Fruit fly (Drosophila melanogaster): ENCODE results near the gene CG7653.

Gene CG7653

DNA sequence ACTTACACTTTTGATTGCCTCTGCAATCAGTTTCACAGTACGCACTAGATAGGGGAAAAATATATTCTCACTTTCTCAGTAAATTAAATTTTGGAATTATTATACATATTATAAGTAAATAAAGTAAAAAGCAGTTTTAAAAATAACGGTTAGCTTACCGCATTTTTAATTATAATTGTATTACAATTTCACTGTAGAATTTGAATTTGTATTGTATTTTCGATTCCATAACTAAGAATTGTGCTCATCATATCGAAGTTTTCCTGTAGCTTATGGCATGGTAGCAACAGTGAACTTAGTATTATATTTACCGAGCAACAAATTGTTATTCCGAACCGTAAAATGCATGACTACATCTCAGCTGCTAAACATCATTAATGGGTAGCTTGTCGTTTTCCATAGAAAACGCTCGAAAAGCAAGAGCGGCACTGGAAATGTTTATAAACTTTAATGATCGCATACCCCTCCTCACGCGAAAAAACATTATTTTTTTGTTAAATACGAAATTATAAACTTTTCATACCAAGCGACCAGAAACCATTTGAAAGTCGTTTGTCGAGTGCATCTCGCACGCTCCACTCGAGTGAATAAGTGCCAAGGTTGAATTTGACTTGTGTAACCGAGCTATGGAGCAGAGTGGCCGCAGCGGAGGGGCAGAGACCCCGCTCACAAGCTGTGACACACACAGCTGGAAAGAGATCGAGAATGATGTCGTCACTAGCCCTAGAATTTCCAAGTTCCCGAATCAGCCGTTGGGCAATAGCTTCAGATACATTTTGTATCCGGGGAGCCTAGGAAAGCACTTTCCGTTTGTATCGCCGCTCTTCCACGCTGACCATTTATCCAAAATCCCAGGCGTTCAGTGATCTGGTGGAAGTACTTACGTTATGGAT, 32.3 kb upstream of the CG7653 start:
- TF ChIP-seq Dfd (GFP tag; optimal IDR thresholded peaks at IDR 0.05) (peak; percentile 39), Jra (GFP tag; optimal IDR thresholded peaks at IDR 0.05) (no peak), Rel (GFP tag; optimal IDR thresholded peaks at IDR 0.05) (peak; percentile 43), Rel (tag; optimal IDR thresholded peaks at IDR 0.05) (no peak), woc (GFP tag; optimal IDR thresholded peaks at IDR 0.05) (peak; percentile 39), GATAd (GFP tag; optimal IDR thresholded peaks at IDR 0.05) (no peak), Myc (optimal IDR thresholded peaks at IDR 0.05) (no peak), Sp1 (GFP tag; optimal IDR thresholded peaks at IDR 0.05) (peak; percentile 90), tai (GFP tag; optimal IDR thresholded peaks at IDR 0.05) (peak; percentile 53), OdsH (GFP tag; optimal IDR thresholded peaks at IDR 0.05) (peak; percentile 95), ey (GFP tag; optimal IDR thresholded peaks at IDR 0.05) (peak; percentile 79), dsf (GFP tag; optimal IDR thresholded peaks at IDR 0.05; ENCODE audit: borderline replicate concordance) (peak; percentile 44), fru (GFP tag; optimal IDR thresholded peaks at IDR 0.05) (peak; percentile 78), Vsx2 (GFP tag; optimal IDR thresholded peaks at IDR 0.05; ENCODE audit: partially characterized antibody) (no peak), CG32264 (GFP tag; optimal IDR thresholded peaks at IDR 0.05) (no peak), sage (GFP tag; optimal IDR thresholded peaks at IDR 0.05) (peak; percentile 30), psq (GFP tag; optimal IDR thresholded peaks at IDR 0.05) (peak; percentile 89), brk (GFP tag; optimal IDR thresholded peaks at IDR 0.05) (peak; percentile 52), usp (GFP tag; optimal IDR thresholded peaks at IDR 0.05) (no peak), N (GFP tag; optimal IDR thresholded peaks at IDR 0.05) (no peak), Dif (GFP tag; optimal IDR thresholded peaks at IDR 0.05; ENCODE audit: partially characterized antibody) (peak; percentile 31), Mio (GFP tag; optimal IDR thresholded peaks at IDR 0.05) (no peak), br (GFP tag; optimal IDR thresholded peaks at IDR 0.05) (peak; percentile 24), h (GFP tag; optimal IDR thresholded peaks at IDR 0.05) (peak; percentile 55), Hnf4 (GFP tag; optimal IDR thresholded peaks at IDR 0.05) (peak; percentile 39), Abd-B (GFP tag; optimal IDR thresholded peaks at IDR 0.05) (no peak), dmrt93B (GFP tag; optimal IDR thresholded peaks at IDR 0.05) (peak; percentile 86), lola (GFP tag; optimal IDR thresholded peaks at IDR 0.05) (no peak), Hr78 (GFP tag; optimal IDR thresholded peaks at IDR 0.05) (no peak), CrebA (GFP tag; optimal IDR thresholded peaks at IDR 0.05; ENCODE audit: borderline replicate concordance) (peak; percentile 30), HLH106 (tag; optimal IDR thresholded peaks at IDR 0.05) (peak; percentile 94), foxo (GFP tag; optimal IDR thresholded peaks at IDR 0.05) (peak in 1 of 2 experiments; percentile 90), CG9705 (GFP tag; optimal IDR thresholded peaks at IDR 0.05) (peak; percentile 81), sv (GFP tag; optimal IDR thresholded peaks at IDR 0.05) (peak; percentile 77), rgr (GFP tag; optimal IDR thresholded peaks at IDR 0.05) (peak; percentile 94), dl (GFP tag; optimal IDR thresholded peaks at IDR 0.05; ENCODE audit: insufficient read depth in 1 of 2, partially characterized antibody in 2 of 2) (no peak)

DNA sequence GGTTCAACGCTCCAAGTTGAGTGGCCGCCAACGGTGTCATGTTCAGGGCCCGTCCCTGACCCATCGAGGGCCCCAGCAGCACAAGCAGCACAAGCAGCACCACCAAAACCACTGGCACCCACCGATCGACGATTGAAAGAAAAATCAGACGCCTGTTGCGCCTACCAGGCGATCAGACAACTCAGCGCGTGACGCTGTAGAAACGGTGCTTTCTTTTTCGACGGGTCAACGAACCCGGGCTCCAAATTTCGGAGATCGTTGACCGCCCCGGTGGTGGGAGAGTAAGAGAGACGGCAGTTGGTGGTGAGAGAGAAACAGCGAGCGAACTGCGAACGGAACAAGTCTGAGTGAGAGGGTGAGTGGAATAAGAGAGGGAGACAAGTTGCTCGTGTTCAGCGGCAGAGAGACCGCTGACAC, 31.6 kb upstream of the CG7653 start:
- TF ChIP-seq sage (GFP tag; optimal IDR thresholded peaks at IDR 0.05) (no peak), foxo (GFP tag; optimal IDR thresholded peaks at IDR 0.05) (no peak), HLH106 (tag; optimal IDR thresholded peaks at IDR 0.05) (no peak), ey (GFP tag; optimal IDR thresholded peaks at IDR 0.05) (no peak), Hnf4 (GFP tag; optimal IDR thresholded peaks at IDR 0.05) (no peak), dmrt93B (GFP tag; optimal IDR thresholded peaks at IDR 0.05) (no peak), woc (GFP tag; optimal IDR thresholded peaks at IDR 0.05) (no peak), OdsH (GFP tag; optimal IDR thresholded peaks at IDR 0.05) (no peak), rgr (GFP tag; optimal IDR thresholded peaks at IDR 0.05) (no peak), psq (GFP tag; optimal IDR thresholded peaks at IDR 0.05) (no peak), Hr78 (GFP tag; optimal IDR thresholded peaks at IDR 0.05) (no peak), pan (optimal IDR thresholded peaks at IDR 0.05) (no peak), jim (GFP tag; optimal IDR thresholded peaks at IDR 0.05) (no peak), Dif (GFP tag; optimal IDR thresholded peaks at IDR 0.05; ENCODE audit: partially characterized antibody) (peak; percentile 89), Mio (GFP tag; optimal IDR thresholded peaks at IDR 0.05) (no peak), usp (GFP tag; optimal IDR thresholded peaks at IDR 0.05) (no peak), lola (GFP tag; optimal IDR thresholded peaks at IDR 0.05) (no peak), Hr83 (GFP tag; optimal IDR thresholded peaks at IDR 0.05; ENCODE audit: poor library complexity, severe bottlenecking) (no peak), Myc (optimal IDR thresholded peaks at IDR 0.05) (no peak), CG9705 (GFP tag; optimal IDR thresholded peaks at IDR 0.05) (no peak), Rel (GFP tag; optimal IDR thresholded peaks at IDR 0.05) (no peak), Rel (tag; optimal IDR thresholded peaks at IDR 0.05) (peak; percentile 93), dsf (GFP tag; optimal IDR thresholded peaks at IDR 0.05; ENCODE audit: borderline replicate concordance) (no peak), br (GFP tag; optimal IDR thresholded peaks at IDR 0.05) (no peak), fru (GFP tag; optimal IDR thresholded peaks at IDR 0.05) (no peak), dl (GFP tag; optimal IDR thresholded peaks at IDR 0.05; ENCODE audit: insufficient read depth in 1 of 2, partially characterized antibody in 2 of 2) (peak; percentile 89 to 95), CrebA (GFP tag; optimal IDR thresholded peaks at IDR 0.05; ENCODE audit: borderline replicate concordance) (no peak), tai (GFP tag; optimal IDR thresholded peaks at IDR 0.05) (no peak), Dfd (GFP tag; optimal IDR thresholded peaks at IDR 0.05) (no peak), N (GFP tag; optimal IDR thresholded peaks at IDR 0.05) (no peak), GATAd (GFP tag; optimal IDR thresholded peaks at IDR 0.05) (no peak), CG32264 (GFP tag; optimal IDR thresholded peaks at IDR 0.05) (no peak), Abd-B (GFP tag; optimal IDR thresholded peaks at IDR 0.05) (no peak), sv (GFP tag; optimal IDR thresholded peaks at IDR 0.05) (no peak), Sp1 (GFP tag; optimal IDR thresholded peaks at IDR 0.05) (no peak), h (GFP tag; optimal IDR thresholded peaks at IDR 0.05) (peak; percentile 65), brk (GFP tag; optimal IDR thresholded peaks at IDR 0.05) (no peak), Jra (GFP tag; optimal IDR thresholded peaks at IDR 0.05) (no peak), Vsx2 (GFP tag; optimal IDR thresholded peaks at IDR 0.05; ENCODE audit: partially characterized antibody) (peak; percentile 84)

Data from whole organism, wandering third instar larva.